Worm (Caenorhabditis elegans): ENCODE data around the gene Y62H9A.1.

DNA sequence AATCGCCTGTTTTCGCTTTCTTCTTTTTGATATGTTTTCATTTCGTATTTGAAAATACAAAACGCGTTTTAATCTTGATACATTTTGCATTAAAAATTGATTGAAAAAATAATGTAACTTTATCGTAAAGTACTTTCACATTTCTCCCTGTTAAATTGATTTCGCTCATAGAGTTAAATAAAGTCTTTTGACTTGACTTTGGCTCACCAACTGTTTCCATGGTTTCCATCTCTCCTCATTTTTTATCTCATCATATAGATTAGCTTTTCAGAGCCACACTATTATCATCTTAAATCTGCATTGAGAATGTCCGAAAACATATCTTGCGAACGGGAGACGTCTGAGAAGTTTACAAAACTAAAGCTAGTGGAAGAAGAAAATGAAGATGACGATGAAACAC, 12.0 kb upstream of the Y62H9A.1 start, which contains the start of gene F54F7.10:
- no peak for TF ChIP-seq snpc-4 (tag; optimal IDR thresholded peaks at IDR 0.05)
- TF ChIP-seq nhr-237 (tag; optimal IDR thresholded peaks at IDR 0.05): no peak
- no peak for TF ChIP-seq fos-1 (tag; optimal IDR thresholded peaks at IDR 0.05)
- TF ChIP-seq unc-62 (GFP tag; optimal IDR thresholded peaks at IDR 0.05): no peak
- no peak for TF ChIP-seq nhr-77 (tag; optimal IDR thresholded peaks at IDR 0.05)
